Fruit fly (Drosophila melanogaster) whole organism, embryonic: ENCODE measurements around the gene CG15480.

Experiments used
- Blimp-1 ChIP-seq: fragments of 200-800 bp; sonication (Bioruptor generic); optimal IDR thresholded peaks from 3 replicates; lab custom pipeline; 2018; ENCODE audit warnings: missing biosample characterization, missing genetic modification characterization, mild to moderate bottlenecking, moderate library complexity, missing genetic modification reagents
- CG10543 ChIP-seq: fragments of 200-800 bp; sonication (Bioruptor generic); optimal IDR thresholded peaks from 3 replicates; lab custom pipeline; 2017; ENCODE audit warnings: missing biosample characterization, mild to moderate bottlenecking, missing genetic modification characterization, moderate library complexity
- CG12155 ChIP-seq: fragments of 200-800 bp; sonication (Bioruptor generic); optimal IDR thresholded peaks from 3 replicates; lab custom pipeline; 2016; ENCODE audit warnings: missing biosample characterization, missing genetic modification characterization
- CG14441 ChIP-seq: fragments of 200-800 bp; sonication (Bioruptor generic); IDR thresholded peaks from 2 replicates; pipeline ENCODE4 v1.3.6; 2022; ENCODE audit warnings: missing biosample characterization, missing genetic modification characterization
- CG15696 ChIP-seq: fragments of 200-800 bp; sonication (Bioruptor generic); optimal IDR thresholded peaks from 2 replicates; lab custom pipeline; 2019; ENCODE audit warnings: missing biosample characterization, mild to moderate bottlenecking, missing genetic modification characterization, moderate library complexity
- CG1603 ChIP-seq: fragments of 200-800 bp; sonication (Bioruptor generic); optimal IDR thresholded peaks from 2 replicates; lab custom pipeline; 2019; ENCODE audit warnings: missing biosample characterization, mild to moderate bottlenecking, missing genetic modification characterization, moderate library complexity
- CG16779 ChIP-seq: fragments of 200-800 bp; sonication (Bioruptor generic); IDR thresholded peaks from 2 replicates; pipeline ENCODE4 v1.3.6; 2022; ENCODE audit warnings: missing biosample characterization, missing genetic modification characterization
- CG16815 ChIP-seq: fragments of 200-800 bp; sonication (Bioruptor generic); optimal IDR thresholded peaks from 3 replicates; lab custom pipeline; 2017; ENCODE audit warnings: missing biosample characterization, mild to moderate bottlenecking, missing genetic modification characterization
- CG17328 ChIP-seq: fragments of 200-800 bp; sonication (Bioruptor generic); IDR thresholded peaks from 2 replicates; pipeline ENCODE4 v1.3.6; 2022; ENCODE audit warnings: missing biosample characterization, missing genetic modification characterization
- CG17359 ChIP-seq: fragments of 200-800 bp; sonication (Bioruptor generic); optimal IDR thresholded peaks from 3 replicates; lab custom pipeline; 2018; ENCODE audit warnings: missing biosample characterization, mild to moderate bottlenecking, missing genetic modification characterization, moderate library complexity
- CG17912 ChIP-seq: fragments of 200-800 bp; sonication (Bioruptor generic); optimal IDR thresholded peaks from 2 replicates; lab custom pipeline; 2018; ENCODE audit warnings: missing biosample characterization, mild to moderate bottlenecking, missing genetic modification characterization
- CG2199 ChIP-seq: fragments of 200-800 bp; sonication (Bioruptor generic); IDR thresholded peaks from 3 replicates; pipeline ENCODE4 v1.3.6; 2022; ENCODE audit warnings: missing biosample characterization, missing genetic modification characterization
- CG31388 ChIP-seq: fragments of 200-800 bp; sonication (Bioruptor generic); optimal IDR thresholded peaks from 2 replicates; lab custom pipeline; 2016; ENCODE audit warnings: missing biosample characterization, missing genetic modification characterization
- CG3726 ChIP-seq: fragments of 200-800 bp; sonication (Bioruptor generic); IDR thresholded peaks from 3 replicates; pipeline ENCODE4, ENCODE4 v1.3.6; 2022; ENCODE audit warnings: missing biosample characterization, missing genetic modification characterization
- CG4820 ChIP-seq: fragments of 200-800 bp; sonication (Bioruptor generic); optimal IDR thresholded peaks from 3 replicates; lab custom pipeline; 2016; ENCODE audit warnings: missing biosample characterization, missing genetic modification characterization
- CG6689 ChIP-seq: fragments of 200-800 bp; sonication (Bioruptor generic); IDR thresholded peaks from 2 replicates; pipeline ENCODE4 v1.3.6; 2022; ENCODE audit warnings: missing biosample characterization, missing genetic modification characterization
- CG8089 ChIP-seq: fragments of 200-800 bp; sonication (Bioruptor generic); optimal IDR thresholded peaks from 3 replicates; lab custom pipeline; 2016; ENCODE audit warnings: missing biosample characterization, missing genetic modification characterization
- CG8388 ChIP-seq: fragments of 200-800 bp; sonication (Bioruptor generic); optimal IDR thresholded peaks from 2 replicates; lab custom pipeline; 2019; ENCODE audit warnings: missing biosample characterization, mild to moderate bottlenecking, missing genetic modification characterization, moderate library complexity
- CTCF ChIP-seq: fragments of 200-800 bp; sonication (Bioruptor generic); optimal IDR thresholded peaks from 2 replicates; lab custom pipeline; 2017; ENCODE audit warnings: missing biosample characterization, mild to moderate bottlenecking, missing genetic modification characterization, moderate library complexity
- Deaf1 ChIP-seq: fragments of 200-800 bp; optimal IDR thresholded peaks from 3 replicates; lab custom pipeline; 2019; ENCODE audit warnings: missing biosample characterization, mild to moderate bottlenecking, missing genetic modification characterization, moderate library complexity
- Dll ChIP-seq: fragments of 200-800 bp; sonication (Bioruptor generic); IDR thresholded peaks from 4 replicates; pipeline ENCODE4 v1.3.6; 2022; ENCODE audit warnings: missing biosample characterization, missing genetic modification characterization; ENCODE audit not compliant: partially characterized antibody
- Dp ChIP-seq: fragments of 200-800 bp; sonication (Bioruptor generic); optimal IDR thresholded peaks from 2 replicates; lab custom pipeline; 2018; ENCODE audit warnings: missing biosample characterization, mild to moderate bottlenecking, missing genetic modification characterization, moderate library complexity
- Drgx ChIP-seq: fragments of 200-800 bp; sonication (Bioruptor generic); IDR thresholded peaks from 2 replicates; pipeline ENCODE4 v1.3.6; 2022; ENCODE audit warnings: missing biosample characterization, missing genetic modification characterization
- Gug ChIP-seq: fragments of 200-800 bp; sonication (Bioruptor generic); IDR thresholded peaks from 4 replicates; pipeline ENCODE4 v1.3.6; 2022; ENCODE audit warnings: missing biosample characterization, missing genetic modification characterization
- HLH4C ChIP-seq: fragments of 200-800 bp; sonication (Bioruptor generic); IDR thresholded peaks from 3 replicates; pipeline ENCODE4 v1.3.6; 2022; ENCODE audit warnings: missing biosample characterization, missing genetic modification characterization; ENCODE audit not compliant: partially characterized antibody
- Hr78 ChIP-seq, 2 experiments: fragments of 200-800 bp in 1 of 2; fragments of >200 bp in 1 of 2; sonication (Bioruptor generic) in 1 of 2; optimal IDR thresholded peaks; 2 replicates each; lab custom pipeline; 2017 to 2019; ENCODE audit warnings: missing biosample characterization in 2 of 2, missing genetic modification characterization in 2 of 2, mild to moderate bottlenecking in 1 of 2, moderate library complexity in 1 of 2
- Nf-YC ChIP-seq: fragments of 200-800 bp; optimal IDR thresholded peaks from 3 replicates; lab custom pipeline; 2019; ENCODE audit warnings: missing biosample characterization, mild to moderate bottlenecking, missing genetic modification characterization, moderate library complexity
- Sry-δ ChIP-seq: fragments of 200-800 bp; sonication (Bioruptor generic); optimal IDR thresholded peaks from 2 replicates; lab custom pipeline; 2016; ENCODE audit warnings: missing biosample characterization, missing genetic modification characterization
- ash1 ChIP-seq: fragments of 200-800 bp; sonication (Bioruptor generic); optimal IDR thresholded peaks from 2 replicates; lab custom pipeline; 2018; ENCODE audit warnings: missing biosample characterization, mild to moderate bottlenecking, missing genetic modification characterization
- az2 ChIP-seq: fragments of 200-800 bp; sonication (Bioruptor generic); optimal IDR thresholded peaks from 3 replicates; lab custom pipeline; 2016; ENCODE audit warnings: missing biosample characterization, missing genetic modification characterization
- br ChIP-seq: fragments of >200 bp; optimal IDR thresholded peaks from 2 replicates; lab custom pipeline; 2017
- chif ChIP-seq, 2 experiments: fragments of 200-800 bp; sonication (Bioruptor generic); optimal IDR thresholded peaks; 3 replicates each; lab custom pipeline; 2016; ENCODE audit warnings: missing biosample characterization in 2 of 2, missing genetic modification characterization in 2 of 2
- ci ChIP-seq: fragments of 200-800 bp; sonication (Bioruptor generic); IDR thresholded peaks from 3 replicates; pipeline ENCODE4 v1.3.6; 2022; ENCODE audit warnings: missing biosample characterization, missing genetic modification characterization
- crp ChIP-seq, 2 experiments: fragments of 200-800 bp; sonication (Bioruptor generic); optimal IDR thresholded peaks; 2 replicates in 1 of 2; 3 replicates in 1 of 2; lab custom pipeline; 2017; ENCODE audit warnings: missing biosample characterization in 2 of 2, missing genetic modification characterization in 2 of 2, mild to moderate bottlenecking in 1 of 2, moderate library complexity in 1 of 2
- danr ChIP-seq: fragments of 200-800 bp; sonication (Bioruptor generic); IDR thresholded peaks from 2 replicates; pipeline ENCODE4 v1.3.6; 2022; ENCODE audit warnings: missing biosample characterization, missing genetic modification characterization
- dm ChIP-seq: fragments of 200-800 bp; sonication (Bioruptor generic); optimal IDR thresholded peaks from 3 replicates; lab custom pipeline; 2016; ENCODE audit warnings: missing biosample characterization, missing genetic modification characterization
- esg ChIP-seq: fragments of 200-800 bp; sonication (Bioruptor generic); conservative IDR thresholded peaks from 2 replicates; pipeline ENCODE4 v1.3.6; 2022; ENCODE audit warnings: missing biosample characterization, missing genetic modification characterization
- fu2 ChIP-seq: fragments of 200-800 bp; sonication (Bioruptor generic); optimal IDR thresholded peaks from 2 replicates; lab custom pipeline; 2016; ENCODE audit warnings: missing biosample characterization, missing genetic modification characterization
- gcm2 ChIP-seq: fragments of 200-800 bp; sonication (Bioruptor generic); optimal IDR thresholded peaks from 2 replicates; lab custom pipeline; 2016; ENCODE audit warnings: missing biosample characterization, missing genetic modification characterization
- gsb-n ChIP-seq: fragments of 200-800 bp; sonication (Bioruptor generic); optimal IDR thresholded peaks from 3 replicates; lab custom pipeline; 2018; ENCODE audit warnings: missing biosample characterization, mild to moderate bottlenecking, missing genetic modification characterization
- h ChIP-seq: fragments of >200 bp; optimal IDR thresholded peaks from 2 replicates; lab custom pipeline; 2017
- her ChIP-seq: fragments of 200-800 bp; sonication (Bioruptor generic); optimal IDR thresholded peaks from 2 replicates; lab custom pipeline; 2016; ENCODE audit warnings: missing biosample characterization, missing genetic modification characterization
- hth ChIP-seq: fragments of >200 bp; optimal IDR thresholded peaks from 2 replicates; lab custom pipeline; 2017; ENCODE audit warnings: inconsistent platforms
- nom ChIP-seq: fragments of 200-800 bp; sonication (Bioruptor generic); optimal IDR thresholded peaks from 2 replicates; lab custom pipeline; 2017; ENCODE audit warnings: missing biosample characterization, missing genetic modification characterization, mild to moderate bottlenecking, moderate library complexity, missing genetic modification reagents
- oc ChIP-seq: fragments of 200-800 bp; sonication (Bioruptor generic); optimal IDR thresholded peaks from 2 replicates; lab custom pipeline; 2018; ENCODE audit warnings: missing biosample characterization, mild to moderate bottlenecking, missing genetic modification characterization, moderate library complexity
- row ChIP-seq: fragments of 200-800 bp; sonication (Bioruptor generic); IDR thresholded peaks from 3 replicates; pipeline ENCODE4 v1.3.6; 2022; ENCODE audit warnings: missing biosample characterization, missing genetic modification characterization
- scrt ChIP-seq: fragments of 200-800 bp; sonication (Bioruptor generic); optimal IDR thresholded peaks from 2 replicates; lab custom pipeline; 2018; ENCODE audit warnings: missing biosample characterization, mild to moderate bottlenecking, missing genetic modification characterization, moderate library complexity
- slp2 ChIP-seq: fragments of 200-800 bp; sonication (Bioruptor generic); optimal IDR thresholded peaks from 2 replicates; lab custom pipeline; 2016; ENCODE audit warnings: missing biosample characterization, missing genetic modification characterization
- sr ChIP-seq: fragments of 200-800 bp; sonication (Bioruptor generic); IDR thresholded peaks from 3 replicates; pipeline ENCODE4 v1.3.6; 2022; ENCODE audit warnings: missing biosample characterization, missing genetic modification characterization
- trh ChIP-seq: fragments of 200-800 bp; sonication (Bioruptor generic); optimal IDR thresholded peaks from 2 replicates; lab custom pipeline; 2016; ENCODE audit warnings: missing biosample characterization, missing genetic modification characterization
- zen ChIP-seq: fragments of 200-800 bp; sonication (Bioruptor generic); optimal IDR thresholded peaks from 3 replicates; lab custom pipeline; 2018; ENCODE audit warnings: missing biosample characterization, mild to moderate bottlenecking, missing genetic modification characterization, moderate library complexity

CG15480 gene

dm6 chr2L:13203437-13204137 lies 21.5 kb downstream of the CG15480 start, which contains the start of gene Pect (continued):
- TF ChIP-seq ci: peak; percentile 9; the same call in 1 of the 3 replicates
- TF ChIP-seq CG6689 (GFP tag; lab: Robert Waterston, UW): no peak; the same call in 1 of the 2 replicates
- TF ChIP-seq CG14441 (GFP tag; lab: Robert Waterston, UW): no peak
- no peak; the same call in 2 of the 3 replicates for TF ChIP-seq HLH4C
- TF ChIP-seq chif (GFP tag; optimal IDR thresholded peaks at IDR 0.05; lab: Kevin White, UChicago): no peak
- no peak for TF ChIP-seq CG4820
- no peak for TF ChIP-seq CG17359
- TF ChIP-seq az2 (GFP tag; lab: Kevin White, UChicago): no peak
- no peak for TF ChIP-seq CG31388 (GFP tag; lab: Kevin White, UChicago)
- TF ChIP-seq danr (GFP tag; lab: Robert Waterston, UW): no peak
- no peak for TF ChIP-seq Hr78 (GFP tag; optimal IDR thresholded peaks at IDR 0.05; lab: Kevin White, UChicago)
- TF ChIP-seq slp2: no peak
- peak; percentile 8 for TF ChIP-seq CG12155
- peak; percentile 10 for TF ChIP-seq Dp
- peak; percentile 95 for TF ChIP-seq Deaf1 (tag; lab: Kevin White, UChicago)
- no peak for TF ChIP-seq CTCF (GFP tag; lab: Kevin White, UChicago)
- TF ChIP-seq Nf-YC (tag; lab: Kevin White, UChicago): no peak
- 0 out of 2 replicates have a peak, but pooled peaks have one; percentile 9 for TF ChIP-seq Drgx
- TF ChIP-seq sr (GFP tag; lab: Robert Waterston, UW): no peak
- no peak for TF ChIP-seq trh (GFP tag; lab: Kevin White, UChicago)
- TF ChIP-seq CG8089 (GFP tag; lab: Kevin White, UChicago): no peak
- TF ChIP-seq CG16779 (GFP tag; lab: Robert Waterston, UW): no peak
- peak; percentile 81 for TF ChIP-seq row (GFP tag; lab: Robert Waterston, UW)
- TF ChIP-seq hth (lab: Kevin White, UChicago): no peak
- no peak for TF ChIP-seq scrt
- TF ChIP-seq zen (tag; lab: Kevin White, UChicago): no peak
- TF ChIP-seq CG15696 (tag; lab: Kevin White, UChicago): no peak
- no peak for TF ChIP-seq CG16815 (GFP tag; lab: Kevin White, UChicago)
- TF ChIP-seq her (GFP tag; lab: Kevin White, UChicago): peak; percentile 98
- no peak for TF ChIP-seq CG17328 (GFP tag; lab: Robert Waterston, UW)
- no peak for TF ChIP-seq fu2 (GFP tag; lab: Kevin White, UChicago)
- peak; percentile 53 for TF ChIP-seq Sry-δ (GFP tag; lab: Kevin White, UChicago)
- no peak for TF ChIP-seq gcm2 (GFP tag; lab: Kevin White, UChicago)
- TF ChIP-seq dm (GFP tag; lab: Kevin White, UChicago): peak; percentile 64
- no peak for TF ChIP-seq Gug (GFP tag; lab: Robert Waterston, UW)
- peak; percentile 92 for TF ChIP-seq CG10543 (GFP tag; lab: Kevin White, UChicago)
- no peak for TF ChIP-seq CG8388 (GFP tag; lab: Kevin White, UChicago)
- TF ChIP-seq Blimp-1 (GFP tag; lab: Kevin White, UChicago): no peak
- TF ChIP-seq nom (GFP tag; lab: Kevin White, UChicago): no peak
- peak; percentile 82 to 95 for TF ChIP-seq crp (GFP tag; optimal IDR thresholded peaks at IDR 0.05; lab: Kevin White, UChicago)
- no peak for TF ChIP-seq ash1 (GFP tag; lab: Kevin White, UChicago)
- no peak for TF ChIP-seq br
- TF ChIP-seq CG2199: 0 out of 3 replicates have a peak, but pooled peaks have one; percentile 54
- no peak for TF ChIP-seq gsb-n (tag; lab: Kevin White, UChicago)
- TF ChIP-seq h (lab: Kevin White, UChicago): no peak
- no peak for TF ChIP-seq CG17912 (GFP tag; lab: Kevin White, UChicago)
- TF ChIP-seq CG3726 (GFP tag; lab: Robert Waterston, UW): no peak
- TF ChIP-seq esg (GFP tag; lab: Robert Waterston, UW): 0 out of 2 replicates have a peak, but pooled peaks have one; percentile 9
- no peak for TF ChIP-seq oc
- TF ChIP-seq CG1603 (tag; lab: Kevin White, UChicago): no peak
- peak; percentile 62; the same call in 2 of the 4 replicates for TF ChIP-seq Dll (GFP tag; lab: Robert Waterston, UW)
